Fruit fly (Drosophila melanogaster) whole organism, prepupa: Measurements from ENCODE around the gene TTLL6B.

Experiments
- CG10631 ChIP-seq: fragments of 200-800 bp; sonication (Bioruptor generic); optimal IDR thresholded peaks from 2 replicates; lab custom pipeline; 2016; ENCODE audit warnings: missing biosample characterization, missing genetic modification characterization
- CG10669 ChIP-seq: fragments of 200-800 bp; sonication (Bioruptor generic); optimal IDR thresholded peaks from 3 replicates; lab custom pipeline; 2018; ENCODE audit warnings: missing biosample characterization, mild to moderate bottlenecking, missing genetic modification characterization, moderate library complexity
- CG11294 ChIP-seq: fragments of 200-800 bp; sonication (Bioruptor generic); IDR thresholded peaks from 2 replicates; pipeline ENCODE4 v1.3.6; 2022; ENCODE audit warnings: missing biosample characterization, missing genetic modification characterization
- CG11902 ChIP-seq: fragments of 200-800 bp; sonication (Bioruptor generic); optimal IDR thresholded peaks from 3 replicates; lab custom pipeline; 2016; ENCODE audit warnings: missing biosample characterization, missing genetic modification characterization
- CG15336 ChIP-seq: fragments of 200-800 bp; sonication (Bioruptor generic); IDR thresholded peaks from 2 replicates; pipeline ENCODE4 v1.3.6; 2022; ENCODE audit warnings: missing biosample characterization, missing genetic modification characterization
- CG1621 ChIP-seq: fragments of 200-800 bp; sonication (Bioruptor generic); optimal IDR thresholded peaks from 3 replicates; lab custom pipeline; 2018; ENCODE audit warnings: missing biosample characterization, mild to moderate bottlenecking, missing genetic modification characterization
- CG16779 ChIP-seq: fragments of 200-800 bp; sonication (Bioruptor generic); optimal IDR thresholded peaks from 3 replicates; lab custom pipeline; 2017; ENCODE audit warnings: missing biosample characterization, mild to moderate bottlenecking, missing genetic modification characterization
- CG3032 ChIP-seq: fragments of 200-800 bp; optimal IDR thresholded peaks from 2 replicates; lab custom pipeline; 2019; ENCODE audit warnings: missing biosample characterization, mild to moderate bottlenecking, missing genetic modification characterization, moderate library complexity
- CG31627 ChIP-seq: fragments of 200-800 bp; sonication (Bioruptor generic); optimal IDR thresholded peaks from 3 replicates; lab custom pipeline; 2016; ENCODE audit warnings: missing biosample characterization, missing genetic modification characterization
- CG32006 ChIP-seq: fragments of 200-800 bp; sonication (Bioruptor generic); optimal IDR thresholded peaks from 3 replicates; lab custom pipeline; 2017; ENCODE audit warnings: missing biosample characterization, mild to moderate bottlenecking, missing genetic modification characterization
- CG34406 ChIP-seq: fragments of 200-800 bp; sonication (Bioruptor generic); optimal IDR thresholded peaks from 3 replicates; lab custom pipeline; 2016; ENCODE audit warnings: missing biosample characterization, missing genetic modification characterization
- CG3919 ChIP-seq: fragments of 200-800 bp; sonication (Bioruptor generic); optimal IDR thresholded peaks from 3 replicates; lab custom pipeline; 2016; ENCODE audit warnings: missing biosample characterization, missing genetic modification characterization
- CG4318 ChIP-seq: fragments of 200-800 bp; sonication (Bioruptor generic); optimal IDR thresholded peaks from 3 replicates; lab custom pipeline; 2017; ENCODE audit warnings: missing biosample characterization, mild to moderate bottlenecking, missing genetic modification characterization
- CG6163 ChIP-seq: fragments of 200-800 bp; sonication (Bioruptor generic); IDR thresholded peaks from 3 replicates; pipeline ENCODE4 v1.3.6; 2022; ENCODE audit warnings: missing biosample characterization, missing genetic modification characterization
- CG6276 ChIP-seq: fragments of 200-800 bp; sonication (Bioruptor generic); optimal IDR thresholded peaks from 2 replicates; lab custom pipeline; 2017; ENCODE audit warnings: missing biosample characterization, mild to moderate bottlenecking, missing genetic modification characterization
- CG6792 ChIP-seq: fragments of 200-800 bp; sonication (Bioruptor generic); optimal IDR thresholded peaks from 3 replicates; lab custom pipeline; 2016; ENCODE audit warnings: missing biosample characterization, missing genetic modification characterization
- CG6808 ChIP-seq: fragments of 200-800 bp; sonication (Bioruptor generic); optimal IDR thresholded peaks from 3 replicates; lab custom pipeline; 2017; ENCODE audit warnings: missing biosample characterization, missing genetic modification characterization, mild to moderate bottlenecking, moderate library complexity, missing genetic modification reagents
- CG6854 ChIP-seq: fragments of 200-800 bp; sonication (Bioruptor generic); optimal IDR thresholded peaks from 2 replicates; lab custom pipeline; 2017; ENCODE audit warnings: missing biosample characterization, mild to moderate bottlenecking, missing genetic modification characterization
- CG7368 ChIP-seq: fragments of 200-800 bp; sonication (Bioruptor generic); optimal IDR thresholded peaks from 3 replicates; lab custom pipeline; 2016; ENCODE audit warnings: missing biosample characterization, missing genetic modification characterization
- CG8119 ChIP-seq: fragments of 200-800 bp; sonication (Bioruptor generic); IDR thresholded peaks from 3 replicates; pipeline ENCODE4 v1.3.6; 2022; ENCODE audit warnings: missing biosample characterization, missing genetic modification characterization
- CG8319 ChIP-seq: fragments of 200-800 bp; sonication (Bioruptor generic); optimal IDR thresholded peaks from 3 replicates; lab custom pipeline; 2016; ENCODE audit warnings: missing biosample characterization, missing genetic modification characterization
- CG8632 ChIP-seq: fragments of 200-800 bp; sonication (Bioruptor generic); optimal IDR thresholded peaks from 3 replicates; lab custom pipeline; 2016; ENCODE audit warnings: missing biosample characterization, missing genetic modification characterization
- CG9139 ChIP-seq: fragments of 200-800 bp; sonication (Bioruptor generic); optimal IDR thresholded peaks from 3 replicates; lab custom pipeline; 2017; ENCODE audit warnings: missing biosample characterization, mild to moderate bottlenecking, missing genetic modification characterization
- Eip75B ChIP-seq: fragments of 200-800 bp; sonication (Bioruptor generic); optimal IDR thresholded peaks from 3 replicates; lab custom pipeline; 2016; ENCODE audit warnings: missing biosample characterization, missing genetic modification characterization
- Eip93F ChIP-seq: fragments of 200-800 bp; sonication (Bioruptor generic); optimal IDR thresholded peaks from 2 replicates; lab custom pipeline; 2016; ENCODE audit warnings: missing biosample characterization, mild to moderate bottlenecking, missing genetic modification characterization
- Ets21C ChIP-seq: fragments of 200-800 bp; sonication (Bioruptor generic); optimal IDR thresholded peaks from 3 replicates; lab custom pipeline; 2016; ENCODE audit warnings: missing biosample characterization, missing genetic modification characterization
- Ets96B ChIP-seq: fragments of 200-800 bp; optimal IDR thresholded peaks from 2 replicates; lab custom pipeline; 2019; ENCODE audit warnings: missing biosample characterization, mild to moderate bottlenecking, missing genetic modification characterization, moderate library complexity
- Gug ChIP-seq: fragments of 200-800 bp; sonication (Bioruptor generic); IDR thresholded peaks from 2 replicates; pipeline ENCODE4 v1.3.6; 2022; ENCODE audit warnings: missing biosample characterization, missing genetic modification characterization
- Hr39 ChIP-seq: fragments of 200-800 bp; sonication (Bioruptor generic); optimal IDR thresholded peaks from 2 replicates; lab custom pipeline; 2016; ENCODE audit warnings: missing biosample characterization, missing genetic modification characterization
- Hr4 ChIP-seq: fragments of 200-800 bp; sonication (Bioruptor generic); optimal IDR thresholded peaks from 3 replicates; lab custom pipeline; 2016; ENCODE audit warnings: missing biosample characterization, missing genetic modification characterization
- Lpt ChIP-seq: fragments of 200-800 bp; sonication (Bioruptor generic); optimal IDR thresholded peaks from 3 replicates; lab custom pipeline; 2016; ENCODE audit warnings: missing biosample characterization, missing genetic modification characterization
- Met ChIP-seq: fragments of 200-800 bp; sonication (Bioruptor generic); optimal IDR thresholded peaks from 3 replicates; lab custom pipeline; 2016; ENCODE audit warnings: missing biosample characterization, missing genetic modification characterization
- OdsH ChIP-seq: fragments of 200-800 bp; sonication (Bioruptor generic); optimal IDR thresholded peaks from 3 replicates; lab custom pipeline; 2016; ENCODE audit warnings: missing biosample characterization, missing genetic modification characterization
- Smox ChIP-seq: fragments of 200-800 bp; sonication (Bioruptor generic); optimal IDR thresholded peaks from 3 replicates; lab custom pipeline; 2016; ENCODE audit warnings: missing biosample characterization, missing genetic modification characterization
- Sox102F ChIP-seq: fragments of 200-800 bp; sonication (Bioruptor generic); optimal IDR thresholded peaks from 2 replicates; lab custom pipeline; 2016; ENCODE audit warnings: missing biosample characterization, mild to moderate bottlenecking, missing genetic modification characterization
- cyc ChIP-seq: fragments of 200-800 bp; sonication (Bioruptor generic); optimal IDR thresholded peaks from 3 replicates; lab custom pipeline; 2016; ENCODE audit warnings: missing biosample characterization, missing genetic modification characterization
- dac ChIP-seq: fragments of 200-800 bp; sonication (Bioruptor generic); optimal IDR thresholded peaks from 2 replicates; lab custom pipeline; 2017; ENCODE audit warnings: missing biosample characterization, mild to moderate bottlenecking, missing genetic modification characterization
- dsx ChIP-seq: fragments of 200-800 bp; optimal IDR thresholded peaks from 3 replicates; lab custom pipeline; 2019; ENCODE audit warnings: missing biosample characterization, mild to moderate bottlenecking, missing genetic modification characterization, moderate library complexity; ENCODE audit not compliant: poor library complexity, severe bottlenecking
- fd85E ChIP-seq: fragments of 200-800 bp; sonication (Bioruptor generic); optimal IDR thresholded peaks from 3 replicates; lab custom pipeline; 2016; ENCODE audit warnings: missing biosample characterization, missing genetic modification characterization
- fkh ChIP-seq: fragments of 200-800 bp; sonication (Bioruptor generic); optimal IDR thresholded peaks from 3 replicates; lab custom pipeline; 2017; ENCODE audit warnings: missing biosample characterization, mild to moderate bottlenecking, missing genetic modification characterization, moderate library complexity
- lz ChIP-seq: fragments of 200-800 bp; sonication (Bioruptor generic); optimal IDR thresholded peaks from 3 replicates; lab custom pipeline; 2016; ENCODE audit warnings: missing biosample characterization, missing genetic modification characterization
- pdm3 ChIP-seq: fragments of 200-800 bp; sonication (Bioruptor generic); optimal IDR thresholded peaks from 3 replicates; lab custom pipeline; 2016; ENCODE audit warnings: missing biosample characterization, missing genetic modification characterization
- salr ChIP-seq, 2 experiments: fragments of 200-800 bp; sonication (Bioruptor generic); optimal IDR thresholded peaks; 3 replicates each; lab custom pipeline; 2016 to 2018; ENCODE audit warnings: missing biosample characterization in 2 of 2, missing genetic modification characterization in 2 of 2, mild to moderate bottlenecking in 1 of 2
- spab ChIP-seq: fragments of 200-800 bp; sonication (Bioruptor generic); optimal IDR thresholded peaks from 2 replicates; lab custom pipeline; 2017; ENCODE audit warnings: missing biosample characterization, mild to moderate bottlenecking, missing genetic modification characterization, missing genetic modification reagents
- ss ChIP-seq, 2 experiments: fragments of 200-800 bp; sonication (Bioruptor generic); optimal IDR thresholded peaks; 2 replicates in 1 of 2; 3 replicates in 1 of 2; lab custom pipeline; 2017 to 2018; ENCODE audit warnings: mild to moderate bottlenecking in 2 of 2, missing biosample characterization in 2 of 2, missing genetic modification characterization in 2 of 2, moderate library complexity in 1 of 2
- svp ChIP-seq: fragments of 200-800 bp; sonication (Bioruptor generic); peaks from one replicate; lab custom pipeline; 2016; ENCODE audit warnings: missing biosample characterization, missing genetic modification characterization
- topi ChIP-seq: fragments of 200-800 bp; sonication (Bioruptor generic); optimal IDR thresholded peaks from 3 replicates; lab custom pipeline; 2016; ENCODE audit warnings: missing biosample characterization, missing genetic modification characterization
- vri ChIP-seq: fragments of 200-800 bp; sonication (Bioruptor generic); optimal IDR thresholded peaks from 3 replicates; lab custom pipeline; 2016; ENCODE audit warnings: missing biosample characterization, mild to moderate bottlenecking, missing genetic modification characterization

The TTLL6B gene

dm6 chr3R:27208724-27209343 lies 42.0 kb downstream of the TTLL6B start:
- TF ChIP-seq fkh (GFP tag; lab: Kevin White, UChicago) (peak; percentile 78), CG3032 (tag; lab: Kevin White, UChicago) (no peak), CG8319 (GFP tag; lab: Kevin White, UChicago) (no peak)

dm6 chr3R:27204694-27205414 lies 46.0 kb downstream of the TTLL6B start:
- no peak for TF ChIP-seq dac
- TF ChIP-seq vri (GFP tag; lab: Kevin White, UChicago) = no peak
- no peak for TF ChIP-seq CG1621 (tag; lab: Kevin White, UChicago)
- TF ChIP-seq Ets21C (GFP tag; lab: Kevin White, UChicago) = no peak
- TF ChIP-seq CG10669 (GFP tag; lab: Kevin White, UChicago) = peak; percentile 60
- 0 out of 3 replicates have a peak, but pooled peaks have one; percentile 21 for TF ChIP-seq CG8119 (GFP tag; lab: Robert Waterston, UW)
- TF ChIP-seq ss (GFP tag; optimal IDR thresholded peaks at IDR 0.05; lab: Kevin White, UChicago) = peak in 1 of 2 experiments; percentile 10
- peak; percentile 20 for TF ChIP-seq CG6854 (GFP tag; lab: Kevin White, UChicago)
- TF ChIP-seq CG31627 = no peak
- peak; percentile 12 for TF ChIP-seq OdsH (GFP tag; lab: Kevin White, UChicago)
- no peak for TF ChIP-seq CG6792 (GFP tag; lab: Kevin White, UChicago)
- TF ChIP-seq CG34406 = peak; percentile 35
- peak; percentile 42 for TF ChIP-seq CG11902 (GFP tag; lab: Kevin White, UChicago)
- peak; percentile 49 for TF ChIP-seq spab (GFP tag; lab: Kevin White, UChicago)
- TF ChIP-seq CG6276 = no peak
- TF ChIP-seq lz (GFP tag; lab: Kevin White, UChicago) = no peak
- TF ChIP-seq CG8319 (GFP tag; lab: Kevin White, UChicago) = no peak
- peak; percentile 55 for TF ChIP-seq CG6808
- peak; percentile 32 for TF ChIP-seq cyc (GFP tag; lab: Kevin White, UChicago)
- TF ChIP-seq svp (GFP tag; lab: Kevin White, UChicago) = peak; percentile 63
- TF ChIP-seq dsx (GFP tag; lab: Kevin White, UChicago) = peak; percentile 34
- no peak for TF ChIP-seq pdm3 (GFP tag; lab: Kevin White, UChicago)
- peak; percentile 43 for TF ChIP-seq CG3919 (GFP tag; lab: Kevin White, UChicago)
- TF ChIP-seq CG6163 (GFP tag; lab: Robert Waterston, UW) = no peak
- no peak for TF ChIP-seq Eip75B
- TF ChIP-seq Hr4 (GFP tag; lab: Kevin White, UChicago) = no peak
- no peak for TF ChIP-seq salr (GFP tag; optimal IDR thresholded peaks at IDR 0.05; lab: Kevin White, UChicago)
- peak; percentile 11 for TF ChIP-seq Smox (GFP tag; lab: Kevin White, UChicago)
- TF ChIP-seq CG3032 (tag; lab: Kevin White, UChicago) = peak; percentile 66
- no peak for TF ChIP-seq CG7368 (GFP tag; lab: Kevin White, UChicago)
- no peak for TF ChIP-seq CG15336 (GFP tag; lab: Robert Waterston, UW)
- no peak for TF ChIP-seq CG4318 (GFP tag; lab: Kevin White, UChicago)
- peak; percentile 21 for TF ChIP-seq CG10631
- TF ChIP-seq CG8632 (GFP tag; lab: Kevin White, UChicago) = peak; percentile 51
- TF ChIP-seq CG32006 (GFP tag; lab: Kevin White, UChicago) = peak; percentile 29
- TF ChIP-seq Gug (GFP tag; lab: Robert Waterston, UW) = no peak
- no peak for TF ChIP-seq CG16779 (tag; lab: Kevin White, UChicago)
- TF ChIP-seq fd85E (GFP tag; lab: Kevin White, UChicago) = no peak
- TF ChIP-seq CG11294 (GFP tag; lab: Robert Waterston, UW) = no peak
- TF ChIP-seq Sox102F (GFP tag; lab: Kevin White, UChicago) = no peak
- no peak for TF ChIP-seq Hr39 (GFP tag; lab: Kevin White, UChicago)
- TF ChIP-seq Eip93F (GFP tag; lab: Kevin White, UChicago) = no peak
- no peak for TF ChIP-seq Lpt (GFP tag; lab: Kevin White, UChicago)
- peak; percentile 32 for TF ChIP-seq Met (GFP tag; lab: Kevin White, UChicago)
- TF ChIP-seq Ets96B (tag; lab: Kevin White, UChicago) = peak; percentile 74
- TF ChIP-seq CG9139 (GFP tag; lab: Kevin White, UChicago) = no peak
- peak; percentile 30 for TF ChIP-seq topi (GFP tag; lab: Kevin White, UChicago)
